Fruit fly (Drosophila melanogaster) whole organism, embryonic: ENCODE results near the gene BomT3.

Source experiments
- ATbp ChIP-seq: fragments of 200-800 bp; sonication (Bioruptor generic); optimal IDR thresholded peaks from 2 replicates; lab custom pipeline; 2017; ENCODE audit warnings: missing biosample characterization, mild to moderate bottlenecking, missing genetic modification characterization, missing genetic modification reagents
- Atf-2 ChIP-seq: fragments of 200-800 bp; sonication (Bioruptor generic); optimal IDR thresholded peaks from 2 replicates; lab custom pipeline; 2016; ENCODE audit warnings: missing biosample characterization, missing genetic modification characterization
- Awh ChIP-seq: fragments of 200-800 bp; sonication (Bioruptor generic); IDR thresholded peaks from 2 replicates; pipeline ENCODE4, ENCODE4 v1.3.6; 2022; ENCODE audit warnings: missing biosample characterization, missing genetic modification characterization
- Bteb2 ChIP-seq: fragments of 200-800 bp; sonication (Bioruptor generic); optimal IDR thresholded peaks from 2 replicates; lab custom pipeline; 2016; ENCODE audit warnings: missing biosample characterization, missing genetic modification characterization
- CG11456 ChIP-seq: fragments of 200-800 bp; sonication (Bioruptor generic); IDR thresholded peaks from 3 replicates; pipeline ENCODE4 v1.3.6; 2022; ENCODE audit warnings: missing biosample characterization, missing genetic modification characterization
- CG11504 ChIP-seq: fragments of 200-800 bp; sonication (Bioruptor generic); optimal IDR thresholded peaks from 3 replicates; lab custom pipeline; 2019; ENCODE audit warnings: missing biosample characterization, mild to moderate bottlenecking, missing genetic modification characterization, moderate library complexity
- CG12155 ChIP-seq: fragments of 200-800 bp; sonication (Bioruptor generic); optimal IDR thresholded peaks from 3 replicates; lab custom pipeline; 2016; ENCODE audit warnings: missing biosample characterization, missing genetic modification characterization
- CG13775 ChIP-seq: fragments of 200-800 bp; sonication (Bioruptor generic); optimal IDR thresholded peaks from 3 replicates; lab custom pipeline; 2017; ENCODE audit warnings: missing biosample characterization, mild to moderate bottlenecking, missing genetic modification characterization
- CG15073 ChIP-seq: fragments of 200-800 bp; sonication (Bioruptor generic); optimal IDR thresholded peaks from 2 replicates; lab custom pipeline; 2016; ENCODE audit warnings: missing biosample characterization, missing genetic modification characterization
- CG1529 ChIP-seq: fragments of 200-800 bp; sonication (Bioruptor generic); optimal IDR thresholded peaks from 3 replicates; lab custom pipeline; 2018; ENCODE audit warnings: missing biosample characterization, missing genetic modification characterization
- CG15696 ChIP-seq: fragments of 200-800 bp; sonication (Bioruptor generic); optimal IDR thresholded peaks from 2 replicates; lab custom pipeline; 2019; ENCODE audit warnings: missing biosample characterization, mild to moderate bottlenecking, missing genetic modification characterization, moderate library complexity
- CG17802 ChIP-seq: fragments of 200-800 bp; sonication (Bioruptor generic); optimal IDR thresholded peaks from 2 replicates; lab custom pipeline; 2018; ENCODE audit warnings: missing biosample characterization, mild to moderate bottlenecking, missing genetic modification characterization, moderate library complexity
- CG30403 ChIP-seq: fragments of 200-800 bp; sonication (Bioruptor generic); optimal IDR thresholded peaks from 3 replicates; lab custom pipeline; 2016; ENCODE audit warnings: missing biosample characterization, missing genetic modification characterization
- CG3065 ChIP-seq: fragments of 200-800 bp; sonication (Bioruptor generic); optimal IDR thresholded peaks from 2 replicates; lab custom pipeline; 2016; ENCODE audit warnings: missing biosample characterization, missing genetic modification characterization
- CG3726 ChIP-seq: fragments of 200-800 bp; sonication (Bioruptor generic); IDR thresholded peaks from 3 replicates; pipeline ENCODE4, ENCODE4 v1.3.6; 2022; ENCODE audit warnings: missing biosample characterization, missing genetic modification characterization
- CG4707 ChIP-seq: fragments of 200-800 bp; sonication (Bioruptor generic); optimal IDR thresholded peaks from 2 replicates; lab custom pipeline; 2018; ENCODE audit warnings: missing biosample characterization, mild to moderate bottlenecking, missing genetic modification characterization, moderate library complexity
- CG8924 ChIP-seq: fragments of 200-800 bp; optimal IDR thresholded peaks from 3 replicates; lab custom pipeline; 2019; ENCODE audit warnings: missing biosample characterization, mild to moderate bottlenecking, missing genetic modification characterization, moderate library complexity
- CG9797 ChIP-seq: fragments of 200-800 bp; sonication (Bioruptor generic); optimal IDR thresholded peaks from 3 replicates; lab custom pipeline; 2018; ENCODE audit warnings: missing biosample characterization, mild to moderate bottlenecking, missing genetic modification characterization
- CG9817 ChIP-seq: fragments of 200-800 bp; sonication (Bioruptor generic); optimal IDR thresholded peaks from 2 replicates; lab custom pipeline; 2018; ENCODE audit warnings: missing biosample characterization, mild to moderate bottlenecking, missing genetic modification characterization, moderate library complexity
- CkIIα-i1 ChIP-seq: fragments of 200-800 bp; sonication (Bioruptor generic); IDR thresholded peaks from 2 replicates; pipeline ENCODE4 v1.3.6; 2022; ENCODE audit warnings: missing biosample characterization, missing genetic modification characterization
- D ChIP-seq, 2 experiments: fragments of 200-800 bp in 1 of 2; fragments of >200 bp in 1 of 2; sonication (Bioruptor generic) in 1 of 2; optimal IDR thresholded peaks; 2 replicates in 1 of 2; 3 replicates in 1 of 2; lab custom pipeline; 2017; ENCODE audit warnings: mild to moderate bottlenecking in 1 of 2, missing biosample characterization in 1 of 2, missing genetic modification characterization in 1 of 2, missing genetic modification reagents in 1 of 2
- Dfd ChIP-seq, 2 experiments: fragments of >200 bp; optimal IDR thresholded peaks; 2 replicates each; lab custom pipeline; 2017; ENCODE audit warnings: missing biosample characterization in 2 of 2, missing genetic modification characterization in 2 of 2
- Drgx ChIP-seq: fragments of 200-800 bp; sonication (Bioruptor generic); IDR thresholded peaks from 2 replicates; pipeline ENCODE4 v1.3.6; 2022; ENCODE audit warnings: missing biosample characterization, missing genetic modification characterization
- E2f1 ChIP-seq: fragments of 200-800 bp; sonication (Bioruptor generic); IDR thresholded peaks from 2 replicates; pipeline ENCODE4 v1.3.6; 2022; ENCODE audit warnings: missing biosample characterization, missing genetic modification characterization
- HHEX ChIP-seq: fragments of 200-800 bp; sonication (Bioruptor generic); optimal IDR thresholded peaks from 3 replicates; lab custom pipeline; 2017; ENCODE audit warnings: missing biosample characterization, mild to moderate bottlenecking, missing genetic modification characterization, missing genetic modification reagents
- Hr78 ChIP-seq, 2 experiments: fragments of 200-800 bp in 1 of 2; fragments of >200 bp in 1 of 2; sonication (Bioruptor generic) in 1 of 2; optimal IDR thresholded peaks; 2 replicates each; lab custom pipeline; 2017 to 2019; ENCODE audit warnings: missing biosample characterization in 2 of 2, missing genetic modification characterization in 2 of 2, mild to moderate bottlenecking in 1 of 2, moderate library complexity in 1 of 2
- MBD-R2 ChIP-seq: fragments of 200-800 bp; sonication (Bioruptor generic); IDR thresholded peaks from 2 replicates; pipeline ENCODE4 v1.3.6; 2022; ENCODE audit warnings: missing biosample characterization, missing genetic modification characterization
- Side ChIP-seq: fragments of 200-800 bp; sonication (Bioruptor generic); optimal IDR thresholded peaks from 2 replicates; lab custom pipeline; 2016; ENCODE audit warnings: missing biosample characterization, missing genetic modification characterization
- Six4 ChIP-seq: fragments of 200-800 bp; sonication (Bioruptor generic); optimal IDR thresholded peaks from 2 replicates; lab custom pipeline; 2016; ENCODE audit warnings: missing biosample characterization, missing genetic modification characterization
- ac ChIP-seq: fragments of 200-800 bp; sonication (Bioruptor generic); optimal IDR thresholded peaks from 3 replicates; lab custom pipeline; 2017; ENCODE audit warnings: missing biosample characterization, mild to moderate bottlenecking, missing genetic modification characterization
- ara ChIP-seq: fragments of 200-800 bp; sonication (Bioruptor generic); IDR thresholded peaks from 2 replicates; pipeline ENCODE4 v1.3.6; 2022; ENCODE audit warnings: missing biosample characterization, missing genetic modification characterization
- cato ChIP-seq: fragments of 200-800 bp; sonication (Bioruptor generic); optimal IDR thresholded peaks from 2 replicates; lab custom pipeline; 2016; ENCODE audit warnings: missing biosample characterization, missing genetic modification characterization, borderline replicate concordance
- caup ChIP-seq: fragments of 200-800 bp; sonication (Bioruptor generic); optimal IDR thresholded peaks from 3 replicates; lab custom pipeline; 2017; ENCODE audit warnings: missing biosample characterization, mild to moderate bottlenecking, missing genetic modification characterization, moderate library complexity; ENCODE audit not compliant: severe bottlenecking
- crc ChIP-seq: fragments of 200-800 bp; sonication (Bioruptor generic); optimal IDR thresholded peaks from 2 replicates; lab custom pipeline; 2016; ENCODE audit warnings: missing biosample characterization, missing genetic modification characterization
- disco-r ChIP-seq: fragments of 200-800 bp; sonication (Bioruptor generic); optimal IDR thresholded peaks from 2 replicates; lab custom pipeline; 2016; ENCODE audit warnings: missing biosample characterization, missing genetic modification characterization
- dysf ChIP-seq: fragments of 200-800 bp; sonication (Bioruptor generic); IDR thresholded peaks from 3 replicates; pipeline ENCODE4 v1.3.6; 2022; ENCODE audit warnings: missing biosample characterization, missing genetic modification characterization
- fd96Cb ChIP-seq: fragments of 200-800 bp; sonication (Bioruptor generic); optimal IDR thresholded peaks from 2 replicates; lab custom pipeline; 2018; ENCODE audit warnings: missing biosample characterization, mild to moderate bottlenecking, missing genetic modification characterization, moderate library complexity
- gfzf ChIP-seq: fragments of 200-800 bp; sonication (Bioruptor generic); optimal IDR thresholded peaks from 2 replicates; lab custom pipeline; 2016; ENCODE audit warnings: missing biosample characterization, mild to moderate bottlenecking, missing genetic modification characterization, moderate library complexity
- gsb-n ChIP-seq: fragments of 200-800 bp; sonication (Bioruptor generic); optimal IDR thresholded peaks from 3 replicates; lab custom pipeline; 2018; ENCODE audit warnings: missing biosample characterization, mild to moderate bottlenecking, missing genetic modification characterization
- hkb ChIP-seq, 2 experiments: fragments of 200-800 bp in 1 of 2; fragments of >200 bp in 1 of 2; sonication (Bioruptor generic) in 1 of 2; IDR thresholded peaks in 1 of 2; optimal IDR thresholded peaks in 1 of 2; 2 replicates each; pipeline versions ENCODE4 v1.3.6 to Lab custom; 2017 to 2022; ENCODE audit warnings: missing biosample characterization in 1 of 2, missing genetic modification characterization in 1 of 2
- ken ChIP-seq: fragments of 200-800 bp; sonication (Bioruptor generic); IDR thresholded peaks from 3 replicates; pipeline ENCODE4 v1.3.6; 2022; ENCODE audit warnings: missing biosample characterization, missing genetic modification characterization
- odd ChIP-seq: fragments of 200-800 bp; sonication (Bioruptor generic); optimal IDR thresholded peaks from 2 replicates; lab custom pipeline; 2017; ENCODE audit warnings: missing biosample characterization, mild to moderate bottlenecking, missing genetic modification characterization
- onecut ChIP-seq: fragments of 200-800 bp; sonication (Bioruptor generic); IDR thresholded peaks from 2 replicates; pipeline ENCODE4 v1.3.6; 2022; ENCODE audit warnings: missing biosample characterization, missing genetic modification characterization
- org-1 ChIP-seq: fragments of 200-800 bp; sonication (Bioruptor generic); optimal IDR thresholded peaks from 2 replicates; lab custom pipeline; 2017; ENCODE audit warnings: missing biosample characterization, missing genetic modification characterization
- pzg ChIP-seq: fragments of 200-800 bp; sonication (Bioruptor generic); optimal IDR thresholded peaks from 3 replicates; lab custom pipeline; 2018; ENCODE audit warnings: missing biosample characterization, mild to moderate bottlenecking, missing genetic modification characterization, moderate library complexity
- salm ChIP-seq: fragments of 200-800 bp; sonication (Bioruptor generic); optimal IDR thresholded peaks from 2 replicates; lab custom pipeline; 2018; ENCODE audit warnings: missing biosample characterization, mild to moderate bottlenecking, missing genetic modification characterization
- sens ChIP-seq: fragments of 200-800 bp; sonication (Bioruptor generic); peaks from one replicate; lab custom pipeline; 2016; ENCODE audit warnings: missing biosample characterization, missing genetic modification characterization
- sens-2 ChIP-seq: fragments of 200-800 bp; sonication (Bioruptor generic); IDR thresholded peaks from 2 replicates; pipeline ENCODE4 v1.3.6; 2022; ENCODE audit warnings: missing biosample characterization, missing genetic modification characterization
- vfl ChIP-seq: fragments of 200-800 bp; sonication (Bioruptor generic); optimal IDR thresholded peaks from 2 replicates; lab custom pipeline; 2016; ENCODE audit warnings: missing biosample characterization, missing genetic modification characterization

The BomT3 gene

dm6 chr3R:22133337-22134014, 47.3 kb upstream of the BomT3 start, which contains the start of gene SKIP (continued):
- TF ChIP-seq CG17802 (tag; lab: Kevin White, UChicago) (no peak), fd96Cb (tag; lab: Kevin White, UChicago) (no peak), vfl (GFP tag; lab: Kevin White, UChicago) (peak; percentile 12), sens-2 (GFP tag; lab: Robert Waterston, UW) (no peak), pzg (GFP tag; lab: Kevin White, UChicago) (peak; percentile 49), D (optimal IDR thresholded peaks at IDR 0.05; lab: Kevin White, UChicago) (no peak), D (GFP tag; optimal IDR thresholded peaks at IDR 0.05; lab: Kevin White, UChicago) (no peak), CG15696 (no peak), org-1 (no peak), ac (GFP tag; lab: Kevin White, UChicago) (no peak), ken (GFP tag; lab: Robert Waterston, UW) (no peak), ATbp (GFP tag; lab: Kevin White, UChicago) (no peak), onecut (peak; percentile 34; the same call in 1 of the 2 replicates), MBD-R2 (GFP tag; lab: Robert Waterston, UW) (no peak), Hr78 (GFP tag; optimal IDR thresholded peaks at IDR 0.05; lab: Kevin White, UChicago) (no peak), Atf-2 (GFP tag; lab: Kevin White, UChicago) (no peak), CG11456 (GFP tag; lab: Robert Waterston, UW) (peak; percentile 46; the same call in 1 of the 3 replicates), gsb-n (tag; lab: Kevin White, UChicago) (peak; percentile 45), salm (no peak), CG30403 (GFP tag; lab: Kevin White, UChicago) (no peak), CG12155 (GFP tag; lab: Kevin White, UChicago) (no peak), CG15073 (GFP tag; lab: Kevin White, UChicago) (no peak), cato (GFP tag; lab: Kevin White, UChicago) (no peak), odd (GFP tag; lab: Kevin White, UChicago) (no peak), Bteb2 (no peak), hkb (optimal IDR thresholded peaks at IDR 0.05; lab: Kevin White, UChicago) (no peak), hkb (GFP tag; IDR thresholded peaks at IDR 0.05; lab: Robert Waterston, UW) (peak; percentile 41; the same call in 1 of the 2 replicates), Awh (GFP tag; lab: Robert Waterston, UW) (no peak), CG3065 (GFP tag; lab: Kevin White, UChicago) (no peak), CkIIα-i1 (no peak), Side (GFP tag; lab: Kevin White, UChicago) (peak; percentile 28), Dfd (GFP tag; optimal IDR thresholded peaks at IDR 0.05; lab: Kevin White, UChicago) (no peak), ara (GFP tag; lab: Robert Waterston, UW) (peak; percentile 9; the same call in 1 of the 2 replicates), CG13775 (GFP tag; lab: Kevin White, UChicago) (no peak), CG11504 (tag; lab: Kevin White, UChicago) (peak; percentile 73), E2f1 (peak; percentile 10; the same call in 1 of the 2 replicates), Drgx (GFP tag; lab: Robert Waterston, UW) (0 out of 2 replicates have a peak, but pooled peaks have one; percentile 21), dysf (GFP tag; lab: Robert Waterston, UW) (no peak), disco-r (GFP tag; lab: Kevin White, UChicago) (no peak), HHEX (peak; percentile 24), crc (GFP tag; lab: Kevin White, UChicago) (no peak), CG9797 (peak; percentile 64), CG3726 (GFP tag; lab: Robert Waterston, UW) (no peak), CG8924 (tag; lab: Kevin White, UChicago) (peak; percentile 11), CG1529 (GFP tag; lab: Kevin White, UChicago) (no peak), caup (GFP tag; lab: Kevin White, UChicago) (peak; percentile 76), gfzf (peak; percentile 80), CG4707 (no peak), Six4 (peak; percentile 12), CG9817 (tag; lab: Kevin White, UChicago) (no peak), sens (peak; percentile 89)
